Fruit fly (Drosophila melanogaster): ENCODE measurements around the gene CBP.

Gene CBP

dm6 chrX:7300356-7300721 is 36.8 kb upstream of the CBP start (continued):
- TF ChIP-seq CG8319 (GFP tag; optimal IDR thresholded peaks at IDR 0.05) (no peak), CG6792 (GFP tag; optimal IDR thresholded peaks at IDR 0.05) (peak; percentile 13), spab (GFP tag; optimal IDR thresholded peaks at IDR 0.05) (peak; percentile 42), Gug (GFP tag; IDR thresholded peaks at IDR 0.05) (peak; percentile 32), fd59A (GFP tag; optimal IDR thresholded peaks at IDR 0.05) (peak; percentile 59), CG31627 (GFP tag; optimal IDR thresholded peaks at IDR 0.05) (peak; percentile 33), vri (GFP tag; optimal IDR thresholded peaks at IDR 0.05) (no peak), CG32006 (GFP tag; optimal IDR thresholded peaks at IDR 0.05) (peak; percentile 39), Sox15 (GFP tag; optimal IDR thresholded peaks at IDR 0.05) (no peak), CG34406 (GFP tag; optimal IDR thresholded peaks at IDR 0.05) (peak; percentile 8), dac (GFP tag; optimal IDR thresholded peaks at IDR 0.05) (no peak), dsx (GFP tag; optimal IDR thresholded peaks at IDR 0.05; ENCODE audit: poor library complexity, severe bottlenecking) (peak; percentile 83), CG11762 (GFP tag; optimal IDR thresholded peaks at IDR 0.05; ENCODE audit: insufficient read depth) (no peak), svp (GFP tag) (no peak), Ets96B (tag; optimal IDR thresholded peaks at IDR 0.05) (peak; percentile 49), CG1621 (tag; optimal IDR thresholded peaks at IDR 0.05) (peak; percentile 9)

dm6 chrX:7300722-7301350 is 36.3 kb upstream of the CBP start:
- TF ChIP-seq CG1621 (tag; optimal IDR thresholded peaks at IDR 0.05) (no peak), fkh (GFP tag; optimal IDR thresholded peaks at IDR 0.05) (peak; percentile 44), vri (GFP tag; optimal IDR thresholded peaks at IDR 0.05) (peak; percentile 15), dac (GFP tag; optimal IDR thresholded peaks at IDR 0.05) (no peak), eg (GFP tag; IDR thresholded peaks at IDR 0.05) (no peak; the same call in 2 of the 3 replicates), Hr39 (GFP tag; optimal IDR thresholded peaks at IDR 0.05) (no peak), CG11762 (GFP tag; optimal IDR thresholded peaks at IDR 0.05; ENCODE audit: insufficient read depth) (no peak), CG6808 (GFP tag; optimal IDR thresholded peaks at IDR 0.05) (no peak), Lpt (GFP tag; optimal IDR thresholded peaks at IDR 0.05) (peak; percentile 69), fd85E (GFP tag; optimal IDR thresholded peaks at IDR 0.05) (no peak), Sox14 (GFP tag; optimal IDR thresholded peaks at IDR 0.05) (no peak), fd59A (GFP tag; optimal IDR thresholded peaks at IDR 0.05) (peak; percentile 3), ss (GFP tag; optimal IDR thresholded peaks at IDR 0.05) (no peak), Gug (GFP tag; IDR thresholded peaks at IDR 0.05) (peak; percentile 33), CG10631 (GFP tag; optimal IDR thresholded peaks at IDR 0.05) (no peak), CG3919 (GFP tag; optimal IDR thresholded peaks at IDR 0.05) (no peak), CG4318 (GFP tag; optimal IDR thresholded peaks at IDR 0.05) (no peak), svp (GFP tag) (peak; percentile 44), CG6163 (GFP tag; IDR thresholded peaks at IDR 0.05) (peak; percentile 51), CG6792 (GFP tag; optimal IDR thresholded peaks at IDR 0.05) (no peak), Eip93F (GFP tag; optimal IDR thresholded peaks at IDR 0.05) (peak; percentile 46), achi (GFP tag; optimal IDR thresholded peaks at IDR 0.05) (no peak), OdsH (GFP tag; optimal IDR thresholded peaks at IDR 0.05) (no peak), Hr4 (GFP tag; optimal IDR thresholded peaks at IDR 0.05) (no peak), Met (GFP tag; optimal IDR thresholded peaks at IDR 0.05) (no peak)

- TF ChIP-seq salr (GFP tag; optimal IDR thresholded peaks at IDR 0.05) (peak; percentile 38 to 89), dac (GFP tag; optimal IDR thresholded peaks at IDR 0.05) (peak; percentile 26), Met (GFP tag; optimal IDR thresholded peaks at IDR 0.05) (peak; percentile 83), CG8119 (GFP tag; IDR thresholded peaks at IDR 0.05) (peak; percentile 56; the same call in 2 of the 3 replicates), CG6854 (GFP tag; optimal IDR thresholded peaks at IDR 0.05) (no peak), dsx (GFP tag; optimal IDR thresholded peaks at IDR 0.05; ENCODE audit: poor library complexity, severe bottlenecking) (peak; percentile 38), CG10669 (GFP tag; optimal IDR thresholded peaks at IDR 0.05) (peak; percentile 73), lz (GFP tag; optimal IDR thresholded peaks at IDR 0.05) (peak; percentile 86), esn (GFP tag; optimal IDR thresholded peaks at IDR 0.05) (peak; percentile 89), Eip78C (GFP tag) (peak; percentile 94), CG3032 (tag; optimal IDR thresholded peaks at IDR 0.05) (peak; percentile 75), pdm3 (GFP tag; optimal IDR thresholded peaks at IDR 0.05) (peak; percentile 84), net (GFP tag; optimal IDR thresholded peaks at IDR 0.05) (peak; percentile 69), CG11762 (GFP tag; optimal IDR thresholded peaks at IDR 0.05; ENCODE audit: insufficient read depth) (peak; percentile 78), CG15336 (GFP tag; IDR thresholded peaks at IDR 0.05) (peak; percentile 62), fd59A (GFP tag; optimal IDR thresholded peaks at IDR 0.05) (peak; percentile 89), eg (GFP tag; IDR thresholded peaks at IDR 0.05) (peak; percentile 82), achi (GFP tag; optimal IDR thresholded peaks at IDR 0.05) (peak; percentile 74), CG10631 (GFP tag; optimal IDR thresholded peaks at IDR 0.05) (peak; percentile 75), CG6808 (GFP tag; optimal IDR thresholded peaks at IDR 0.05) (peak; percentile 87)
Measured at dm6 chrX:7301351-7302328, 35.5 kb upstream of the CBP start.

Data from whole organism, prepupa.